Worm (Caenorhabditis elegans) whole organism, L4 larva: Measurements from ENCODE around the gene R05G9.3.

Experiments
- F37D6.2 ChIP-seq: sonication (generic microtip); optimal IDR thresholded peaks from 2 replicates; lab custom pipeline; 2016; ENCODE audit warnings: mild to moderate bottlenecking, missing genetic modification characterization, missing compliant biosample characterization
- T20F7.1 ChIP-seq: fragments of 200-800 bp; sonication (Bioruptor generic); optimal IDR thresholded peaks from 2 replicates; lab custom pipeline; 2018; ENCODE audit warnings: mild to moderate bottlenecking, missing genetic modification characterization, missing compliant biosample characterization
- T26A8.4 ChIP-seq: fragments of 200-800 bp; sonication (Bioruptor generic); IDR thresholded peaks from 2 replicates; pipeline ENCODE4 v1.3.6; 2022; ENCODE audit warnings: missing genetic modification characterization, missing compliant biosample characterization
- ZK337.2 ChIP-seq: fragments of 200-800 bp; sonication (Bioruptor generic); IDR thresholded peaks from 2 replicates; pipeline ENCODE4 v1.3.6; 2022; ENCODE audit warnings: missing genetic modification reagents, missing genetic modification characterization, missing compliant biosample characterization
- attf-4 ChIP-seq: sonication (generic microtip); optimal IDR thresholded peaks from 3 replicates; lab custom pipeline; 2017; ENCODE audit warnings: missing biosample characterization, missing genetic modification characterization
- ceh-20 ChIP-seq: fragments of 200-800 bp; sonication (Bioruptor generic); IDR thresholded peaks from 2 replicates; pipeline ENCODE4 v1.3.6; 2022; ENCODE audit warnings: missing genetic modification reagents, missing genetic modification characterization, missing compliant biosample characterization
- ceh-62 ChIP-seq: sonication (generic microtip); optimal IDR thresholded peaks from 2 replicates; lab custom pipeline; 2017; ENCODE audit warnings: missing biosample characterization, missing genetic modification characterization
- ces-1 ChIP-seq: fragments of 150-350 bp; sonication (generic microtip); optimal IDR thresholded peaks from 4 replicates; lab custom pipeline; 2014; ENCODE audit warnings: missing biosample characterization, missing genetic modification reagents, missing genetic modification characterization
- cey-2 ChIP-seq: sonication (generic microtip); optimal IDR thresholded peaks from 3 replicates; lab custom pipeline; 2017; ENCODE audit warnings: missing genetic modification characterization, mild to moderate bottlenecking, missing compliant biosample characterization, antibody characterized with exemption, borderline replicate concordance; ENCODE audit not compliant: insufficient read depth
- daf-19 ChIP-seq: fragments of 200-800 bp; sonication (Bioruptor generic); conservative IDR thresholded peaks from 2 replicates; pipeline ENCODE4 v1.3.6; 2022; ENCODE audit warnings: missing genetic modification characterization, missing compliant biosample characterization
- daf-8 ChIP-seq: fragments of 200-800 bp; sonication (Bioruptor generic); IDR thresholded peaks from 2 replicates; pipeline ENCODE4 v1.3.6; 2022; ENCODE audit warnings: missing genetic modification characterization, missing compliant biosample characterization
- dpl-1 ChIP-seq: fragments of 150-350 bp; optimal IDR thresholded peaks from 2 replicates; lab custom pipeline; 2014; ENCODE audit warnings: missing biosample characterization, missing genetic modification reagents, missing genetic modification characterization
- dve-1 ChIP-seq: sonication (generic microtip); optimal IDR thresholded peaks from 2 replicates; lab custom pipeline; 2017; ENCODE audit warnings: antibody characterized with exemption, mild to moderate bottlenecking, missing genetic modification characterization, missing compliant biosample characterization; ENCODE audit not compliant: insufficient read depth
- egl-27 ChIP-seq: sonication (generic microtip); optimal IDR thresholded peaks from 3 replicates; lab custom pipeline; 2017; ENCODE audit warnings: missing biosample characterization, missing genetic modification reagents, missing genetic modification characterization
- fkh-10 ChIP-seq: fragments of 150-350 bp; optimal IDR thresholded peaks from 2 replicates; lab custom pipeline; 2014; ENCODE audit warnings: missing biosample characterization, missing genetic modification reagents, missing genetic modification characterization
- fos-1 ChIP-seq: fragments of 150-350 bp; optimal IDR thresholded peaks from 2 replicates; lab custom pipeline; 2014; ENCODE audit warnings: missing biosample characterization, missing genetic modification characterization
- hif-1 ChIP-seq, 2 experiments: sonication (generic microtip); optimal IDR thresholded peaks; 2 replicates each; lab custom pipeline; 2016 to 2017; ENCODE audit warnings: missing compliant biosample characterization in 2 of 2, missing genetic modification characterization in 2 of 2, missing genetic modification reagents in 2 of 2, missing genotype in 2 of 2, mild to moderate bottlenecking in 1 of 2
- hlh-30 ChIP-seq: sonication (generic microtip); optimal IDR thresholded peaks from 2 replicates; lab custom pipeline; 2017; ENCODE audit warnings: antibody characterized with exemption, mild to moderate bottlenecking, missing genetic modification characterization, missing compliant biosample characterization; ENCODE audit not compliant: insufficient read depth
- lin-38 ChIP-seq: fragments of 200-800 bp; sonication (Bioruptor generic); IDR thresholded peaks from 2 replicates; pipeline ENCODE4 v1.3.6; 2022; ENCODE audit warnings: missing genetic modification reagents, missing genetic modification characterization, missing compliant biosample characterization
- lir-3 ChIP-seq: sonication (generic microtip); optimal IDR thresholded peaks from 2 replicates; lab custom pipeline; 2016; ENCODE audit warnings: mild to moderate bottlenecking, missing genetic modification characterization, missing compliant biosample characterization
- mdl-1 ChIP-seq, 2 experiments: fragments of 150-350 bp in 1 of 2; sonication (generic microtip) in 1 of 2; optimal IDR thresholded peaks; 2 replicates each; lab custom pipeline; 2014 to 2017; ENCODE audit warnings: missing biosample characterization in 2 of 2, missing genetic modification characterization in 2 of 2
- mes-2 ChIP-seq: sonication (generic microtip); optimal IDR thresholded peaks from 2 replicates; lab custom pipeline; 2016; ENCODE audit warnings: missing genotype, mild to moderate bottlenecking, missing genetic modification characterization, missing compliant biosample characterization; ENCODE audit not compliant: poor library complexity, severe bottlenecking
- nhr-11 ChIP-seq: fragments of 150-350 bp; optimal IDR thresholded peaks from 2 replicates; lab custom pipeline; 2014; ENCODE audit warnings: missing biosample characterization, missing genetic modification characterization
- nhr-25 ChIP-seq: sonication (generic microtip); optimal IDR thresholded peaks from 2 replicates; lab custom pipeline; 2017; ENCODE audit warnings: missing genetic modification characterization, mild to moderate bottlenecking, missing compliant biosample characterization, antibody characterized with exemption, moderate library complexity, borderline replicate concordance; ENCODE audit not compliant: insufficient read depth
- nhr-6 ChIP-seq: fragments of 150-350 bp; optimal IDR thresholded peaks from 2 replicates; lab custom pipeline; 2014; ENCODE audit warnings: missing biosample characterization, missing genetic modification characterization
- nhr-76 ChIP-seq: fragments of 150-350 bp; optimal IDR thresholded peaks from 2 replicates; lab custom pipeline; 2014; ENCODE audit warnings: missing biosample characterization, missing genetic modification characterization
- pha-4 ChIP-seq, 2 experiments: fragments of 150-350 bp in 1 of 2; fragments of 200-800 bp in 1 of 2; sonication (Bioruptor generic) in 1 of 2; IDR thresholded peaks in 1 of 2; optimal IDR thresholded peaks in 1 of 2; 2 replicates each; pipeline versions ENCODE4 v1.3.6 to Lab custom; 2014 to 2022; ENCODE audit warnings: missing genetic modification characterization in 2 of 2, missing genetic modification reagents in 2 of 2, missing biosample characterization in 1 of 2, missing compliant biosample characterization in 1 of 2
- rbr-2 ChIP-seq: sonication (generic microtip); optimal IDR thresholded peaks from 2 replicates; lab custom pipeline; 2016; ENCODE audit warnings: missing genotype, missing genetic modification characterization, missing compliant biosample characterization
- sdz-12 ChIP-seq: fragments of 200-800 bp; sonication (Bioruptor generic); optimal IDR thresholded peaks from 2 replicates; lab custom pipeline; 2018; ENCODE audit warnings: mild to moderate bottlenecking, missing genetic modification characterization, missing compliant biosample characterization
- set-16 ChIP-seq: fragments of 200-800 bp; sonication (Bioruptor generic); IDR thresholded peaks from 2 replicates; pipeline ENCODE4 v1.3.6; 2022; ENCODE audit warnings: missing genetic modification reagents, missing genetic modification characterization, missing compliant biosample characterization
- skn-1 ChIP-seq: fragments of 150-350 bp; optimal IDR thresholded peaks from 2 replicates; lab custom pipeline; 2014; ENCODE audit warnings: missing biosample characterization, missing genetic modification characterization
- snpc-4 ChIP-seq: fragments of 150-350 bp; optimal IDR thresholded peaks from 2 replicates; lab custom pipeline; 2014; ENCODE audit warnings: missing biosample characterization, missing genetic modification characterization
- unc-62 ChIP-seq, 3 experiments: fragments of 150-350 bp in 1 of 3; sonication (generic microtip); optimal IDR thresholded peaks in 2 of 3; peaks in 1 of 3; 1 replicate in 1 of 3; 2 replicates in 2 of 3; lab custom pipeline; 2014 to 2017; ENCODE audit warnings: missing biosample characterization in 3 of 3, missing genetic modification characterization in 3 of 3, missing genetic modification reagents in 3 of 3, missing genotype in 1 of 3
- zfp-2 ChIP-seq: sonication (generic microtip); optimal IDR thresholded peaks from 2 replicates; lab custom pipeline; 2016; ENCODE audit warnings: mild to moderate bottlenecking, missing genetic modification characterization, missing compliant biosample characterization
- zfp-3 ChIP-seq: fragments of 200-800 bp; sonication (Bioruptor generic); conservative IDR thresholded peaks from 2 replicates; pipeline ENCODE4 v1.3.6; 2022; ENCODE audit warnings: missing genetic modification reagents, missing genetic modification characterization, missing compliant biosample characterization
- zip-11 ChIP-seq: fragments of 200-800 bp; sonication (Bioruptor generic); IDR thresholded peaks from 2 replicates; pipeline ENCODE4 v1.3.6; 2022; ENCODE audit warnings: missing genetic modification characterization, missing compliant biosample characterization

Gene R05G9.3

ce11 chrII:6501420-6501819 is at the start of gene R05G9.3:
Gene R05G9.3, minus strand, starts transcription at chrII:6501520.
- TF ChIP-seq daf-8 (GFP tag; lab: Robert Waterston, UW) = no peak

- TF ChIP-seq mes-2 = no peak
- no peak for TF ChIP-seq zfp-3 (GFP tag; lab: Robert Waterston, UW)
- TF ChIP-seq egl-27 = no peak
- TF ChIP-seq fkh-10 = no peak
- no peak for TF ChIP-seq attf-4 (tag; lab: Kevin White, UChicago)
- TF ChIP-seq cey-2 = no peak
- no peak for TF ChIP-seq zfp-2
- TF ChIP-seq fos-1 (tag; lab: Kevin White, UChicago) = no peak
- no peak for TF ChIP-seq hlh-30 (tag; lab: Kevin White, UChicago)
- no peak for TF ChIP-seq ZK337.2 (GFP tag; lab: Robert Waterston, UW)
- TF ChIP-seq ceh-20 (GFP tag; lab: Robert Waterston, UW) = no peak
- no peak for TF ChIP-seq set-16 (GFP tag; lab: Robert Waterston, UW)
These were observed 43.6 kb upstream of the R05G9.3 start, which contains the start of gene lron-15 for ce11 chrII:6544842-6545410. Gene lron-15, minus strand, starts transcription at chrII:6544892.

ce11 chrII:6535957-6536424 is 34.7 kb upstream of the R05G9.3 start, which contains the start of gene utp-20:
Gene utp-20, plus strand, starts transcription at chrII:6536374.
- TF ChIP-seq lin-38 = peak; percentile 95
- TF ChIP-seq nhr-6 = peak; percentile 13
- TF ChIP-seq zip-11 = no peak
- no peak for TF ChIP-seq ceh-62 (tag; lab: Kevin White, UChicago)
- TF ChIP-seq daf-19 (GFP tag; lab: Robert Waterston, UW) = no peak
- no peak for TF ChIP-seq sdz-12 (GFP tag; lab: Kevin White, UChicago)
- TF ChIP-seq mdl-1 (tag; optimal IDR thresholded peaks at IDR 0.05; lab: Kevin White, UChicago) = peak; percentile 32 to 62
- peak; percentile 83 for TF ChIP-seq hlh-30 (tag; lab: Kevin White, UChicago)
- peak; percentile 7 for TF ChIP-seq nhr-11 (tag; lab: Kevin White, UChicago)
- TF ChIP-seq pha-4 (GFP tag; IDR thresholded peaks at IDR 0.05; lab: Robert Waterston, UW) = no peak
- peak; percentile 16 for TF ChIP-seq pha-4 (tag; optimal IDR thresholded peaks at IDR 0.05; lab: Kevin White, UChicago)
- TF ChIP-seq T20F7.1 = peak; percentile 46
- no peak for TF ChIP-seq zfp-2
- TF ChIP-seq rbr-2 = peak; percentile 42
- TF ChIP-seq nhr-76 = no peak
- peak; percentile 62 for TF ChIP-seq ces-1 (GFP tag; lab: Kevin White, UChicago)
- TF ChIP-seq dpl-1 (GFP tag; lab: Kevin White, UChicago) = peak; percentile 88
- TF ChIP-seq, all 104 proteins: peak for 10

- TF ChIP-seq unc-62 (GFP tag; optimal IDR thresholded peaks at IDR 0.05 in 1 of 2; lab: Kevin White, UChicago) (peak in 1 of 2 experiments; percentile 91), unc-62 (tag; optimal IDR thresholded peaks at IDR 0.05; lab: Kevin White, UChicago) (no peak), skn-1 (tag; lab: Kevin White, UChicago) (no peak)
These were observed 30.6 kb upstream of the R05G9.3 start, which contains the start of gene abcx-1 for ce11 chrII:6531940-6532339. Gene abcx-1, plus strand, starts transcription at chrII:6532163.

- TF ChIP-seq snpc-4 (tag; lab: Kevin White, UChicago) (no peak), fos-1 (tag; lab: Kevin White, UChicago) (no peak), lir-3 (tag; lab: Kevin White, UChicago) (no peak), F37D6.2 (tag; lab: Kevin White, UChicago) (no peak), dve-1 (tag; lab: Kevin White, UChicago) (no peak), T26A8.4 (no peak), attf-4 (tag; lab: Kevin White, UChicago) (no peak), nhr-25 (tag; lab: Kevin White, UChicago) (no peak), hif-1 (tag; optimal IDR thresholded peaks at IDR 0.05; lab: Kevin White, UChicago) (no peak)
These were observed 30.2 kb upstream of the R05G9.3 start, which contains the start of gene abch-1 for ce11 chrII:6531527-6531926. Gene abch-1, minus strand, starts transcription at chrII:6531627.
